Worm (Caenorhabditis elegans) whole organism, L2 larva: Measurements from ENCODE around the gene col-74.

Experiments
- alr-1 ChIP-seq: fragments of 150-350 bp; optimal IDR thresholded peaks from 2 replicates; lab custom pipeline; 2014; ENCODE audit warnings: missing biosample characterization, missing genetic modification characterization
- blmp-1 ChIP-seq: sonication (generic microtip); optimal IDR thresholded peaks from 2 replicates; lab custom pipeline; 2017; ENCODE audit warnings: missing genetic modification characterization, mild to moderate bottlenecking, missing compliant biosample characterization, antibody characterized with exemption, moderate library complexity; ENCODE audit not compliant: insufficient read depth
- ceh-16 ChIP-seq: fragments of 150-350 bp; optimal IDR thresholded peaks from 2 replicates; lab custom pipeline; 2014; ENCODE audit warnings: missing biosample characterization, missing genetic modification characterization
- egl-27 ChIP-seq: sonication (generic microtip); optimal IDR thresholded peaks from 3 replicates; lab custom pipeline; 2017; ENCODE audit warnings: missing biosample characterization, missing genetic modification reagents, missing genetic modification characterization
- elt-3 ChIP-seq: sonication (generic microtip); optimal IDR thresholded peaks from 2 replicates; lab custom pipeline; 2017; ENCODE audit warnings: missing biosample characterization, missing genetic modification characterization
- nhr-237 ChIP-seq: fragments of 150-350 bp; optimal IDR thresholded peaks from 2 replicates; lab custom pipeline; 2014; ENCODE audit warnings: missing biosample characterization, missing genetic modification characterization
- nhr-77 ChIP-seq: fragments of 150-350 bp; optimal IDR thresholded peaks from 2 replicates; lab custom pipeline; 2014; ENCODE audit warnings: missing biosample characterization, missing genetic modification characterization
- skn-1 ChIP-seq: sonication (generic microtip); optimal IDR thresholded peaks from 2 replicates; lab custom pipeline; 2017; ENCODE audit warnings: missing biosample characterization, missing genetic modification characterization
- unc-39 ChIP-seq: fragments of 150-350 bp; optimal IDR thresholded peaks from 2 replicates; lab custom pipeline; 2014; ENCODE audit warnings: missing biosample characterization, missing genetic modification characterization
- unc-62 ChIP-seq: fragments of 150-350 bp; optimal IDR thresholded peaks from 2 replicates; lab custom pipeline; 2014; ENCODE audit warnings: missing biosample characterization, missing genetic modification reagents, missing genetic modification characterization

DNA sequence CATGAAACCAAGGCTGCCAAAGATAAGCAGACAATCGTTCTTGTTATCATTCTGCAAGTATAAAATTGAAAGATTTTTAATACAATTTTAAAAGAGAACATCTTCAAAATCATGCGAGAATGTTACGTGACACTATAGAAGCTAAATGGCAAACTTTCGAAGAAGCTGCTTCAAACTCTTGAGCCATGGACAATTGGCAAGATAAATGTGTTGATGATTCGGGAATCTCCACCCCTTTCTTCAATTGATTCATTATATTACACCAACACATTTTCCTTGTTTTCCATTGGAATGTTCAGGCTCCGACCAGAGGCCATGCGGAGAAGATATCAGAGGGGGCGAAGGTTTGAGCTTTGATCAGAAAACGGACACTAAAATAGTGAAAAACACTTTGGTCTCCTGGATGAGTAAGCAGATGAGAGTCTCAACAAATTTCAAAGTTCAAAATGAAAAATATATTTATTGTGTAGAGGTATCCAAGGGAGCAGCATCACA, 10.9 kb downstream of the col-74 start, which contains the start of gene lec-5:
- TF ChIP-seq elt-3 (no peak), unc-62 (no peak), nhr-237 (tag; lab: Kevin White, UChicago) (no peak), blmp-1 (tag; lab: Kevin White, UChicago) (no peak), ceh-16 (tag; lab: Kevin White, UChicago) (no peak), unc-39 (tag; lab: Kevin White, UChicago) (no peak), egl-27 (tag; lab: Kevin White, UChicago) (no peak), nhr-77 (tag; lab: Kevin White, UChicago) (no peak), skn-1 (tag; lab: Kevin White, UChicago) (no peak), alr-1 (tag; lab: Kevin White, UChicago) (no peak)
